Worm (Caenorhabditis elegans) whole organism, late embryonic: ENCODE data around the gene fox-1.
A peak's percentile ranks its signal among the peaks of the same experiment; 100 is the strongest.

Experiments
- C38D4.7 ChIP-seq: fragments of 200-800 bp; sonication (Bioruptor generic); optimal IDR thresholded peaks from 2 replicates; lab custom pipeline; 2018; ENCODE audit warnings: mild to moderate bottlenecking, missing genetic modification characterization, moderate library complexity, missing compliant biosample characterization
- K02D7.2 ChIP-seq: sonication (generic microtip); optimal IDR thresholded peaks from 2 replicates; lab custom pipeline; 2017; ENCODE audit warnings: mild to moderate bottlenecking, missing genetic modification characterization, missing compliant biosample characterization
- K09A11.1 ChIP-seq: sonication (generic microtip); optimal IDR thresholded peaks from 2 replicates; lab custom pipeline; 2017; ENCODE audit warnings: antibody characterized with exemption, mild to moderate bottlenecking, missing genetic modification characterization, missing compliant biosample characterization; ENCODE audit not compliant: insufficient read depth
- T23F11.4 ChIP-seq: fragments of 200-800 bp; sonication (Bioruptor generic); optimal IDR thresholded peaks from 2 replicates; lab custom pipeline; 2018; ENCODE audit warnings: mild to moderate bottlenecking, missing genetic modification characterization, missing compliant biosample characterization
- Y22D7AL.16 ChIP-seq: sonication (generic microtip); optimal IDR thresholded peaks from 2 replicates; lab custom pipeline; 2016; ENCODE audit warnings: missing genetic modification characterization, missing compliant biosample characterization
- ama-1 ChIP-seq: fragments of 150-350 bp; optimal IDR thresholded peaks from 2 replicates; lab custom pipeline; 2014
- ceh-2 ChIP-seq: sonication (generic microtip); optimal IDR thresholded peaks from 2 replicates; lab custom pipeline; 2016; ENCODE audit warnings: missing genotype, missing genetic modification characterization, missing compliant biosample characterization
- ceh-22 ChIP-seq: sonication (generic microtip); optimal IDR thresholded peaks from 2 replicates; lab custom pipeline; 2017; ENCODE audit warnings: missing biosample characterization, missing genetic modification characterization
- ceh-24 ChIP-seq: sonication (generic microtip); optimal IDR thresholded peaks from 2 replicates; lab custom pipeline; 2016; ENCODE audit warnings: mild to moderate bottlenecking, missing genetic modification characterization, missing compliant biosample characterization
- ceh-45 ChIP-seq: fragments of 200-800 bp; sonication (Bioruptor generic); IDR thresholded peaks from 2 replicates; pipeline ENCODE4 v1.3.6; 2022; ENCODE audit warnings: missing genetic modification reagents, missing genetic modification characterization, missing compliant biosample characterization
- ceh-48 ChIP-seq: sonication (generic microtip); optimal IDR thresholded peaks from 2 replicates; lab custom pipeline; 2016; ENCODE audit warnings: missing genetic modification characterization, inconsistent platforms, missing compliant biosample characterization
- ceh-6 ChIP-seq: fragments of 200-800 bp; sonication (Bioruptor generic); optimal IDR thresholded peaks from 2 replicates; lab custom pipeline; 2018; ENCODE audit warnings: mild to moderate bottlenecking, missing genetic modification characterization, missing compliant biosample characterization
- ceh-9 ChIP-seq: sonication (generic microtip); optimal IDR thresholded peaks from 2 replicates; lab custom pipeline; 2016; ENCODE audit warnings: mild to moderate bottlenecking, missing genetic modification characterization, inconsistent platforms, missing compliant biosample characterization
- dmd-4 ChIP-seq: sonication (generic microtip); optimal IDR thresholded peaks from 2 replicates; lab custom pipeline; 2016; ENCODE audit warnings: borderline replicate concordance, missing genetic modification characterization, missing compliant biosample characterization
- elt-2 ChIP-seq: sonication (generic microtip); optimal IDR thresholded peaks from 2 replicates; lab custom pipeline; 2016; ENCODE audit warnings: missing genetic modification reagents, missing genetic modification characterization, missing compliant biosample characterization
- elt-4 ChIP-seq: sonication (generic microtip); optimal IDR thresholded peaks from 2 replicates; lab custom pipeline; 2016; ENCODE audit warnings: missing genetic modification characterization, missing compliant biosample characterization
- ets-4 ChIP-seq: sonication (generic microtip); optimal IDR thresholded peaks from 2 replicates; lab custom pipeline; 2016; ENCODE audit warnings: missing genetic modification characterization, missing compliant biosample characterization
- fax-1 ChIP-seq: sonication (generic microtip); optimal IDR thresholded peaks from 2 replicates; lab custom pipeline; 2016; ENCODE audit warnings: missing genotype, missing genetic modification characterization, missing compliant biosample characterization
- fkh-10 ChIP-seq: fragments of 150-350 bp; optimal IDR thresholded peaks from 2 replicates; lab custom pipeline; 2014; ENCODE audit warnings: missing biosample characterization, missing genetic modification reagents, missing genetic modification characterization
- gmeb-2 ChIP-seq: sonication (generic microtip); optimal IDR thresholded peaks from 2 replicates; lab custom pipeline; 2016; ENCODE audit warnings: missing genetic modification characterization, inconsistent platforms, missing compliant biosample characterization
- hlh-13 ChIP-seq: fragments of 200-800 bp; sonication (Bioruptor generic); optimal IDR thresholded peaks from 2 replicates; lab custom pipeline; 2018; ENCODE audit warnings: mild to moderate bottlenecking, missing genetic modification characterization, missing compliant biosample characterization
- hlh-15 ChIP-seq: sonication (generic microtip); optimal IDR thresholded peaks from 2 replicates; lab custom pipeline; 2016; ENCODE audit warnings: missing genetic modification characterization, missing compliant biosample characterization
- hlh-30 ChIP-seq: sonication (generic microtip); optimal IDR thresholded peaks from 2 replicates; lab custom pipeline; 2017; ENCODE audit warnings: antibody characterized with exemption, missing genetic modification characterization, missing compliant biosample characterization; ENCODE audit not compliant: insufficient read depth
- hlh-6 ChIP-seq: sonication (generic microtip); optimal IDR thresholded peaks from 2 replicates; lab custom pipeline; 2016; ENCODE audit warnings: missing genotype, missing genetic modification characterization, missing compliant biosample characterization
- hlh-8 ChIP-seq: sonication (generic microtip); optimal IDR thresholded peaks from 2 replicates; lab custom pipeline; 2016; ENCODE audit warnings: missing genotype, missing genetic modification characterization, missing compliant biosample characterization
- lim-6 ChIP-seq: sonication (generic microtip); optimal IDR thresholded peaks from 2 replicates; lab custom pipeline; 2016; ENCODE audit warnings: missing genetic modification characterization, missing compliant biosample characterization
- lin-11 ChIP-seq: fragments of 200-800 bp; sonication (Bioruptor generic); optimal IDR thresholded peaks from 2 replicates; lab custom pipeline; 2018; ENCODE audit warnings: mild to moderate bottlenecking, missing genetic modification characterization, missing compliant biosample characterization
- madf-2 ChIP-seq: sonication (generic microtip); optimal IDR thresholded peaks from 2 replicates; lab custom pipeline; 2017; ENCODE audit warnings: missing genetic modification characterization, missing compliant biosample characterization
- mec-3 ChIP-seq: sonication (generic microtip); optimal IDR thresholded peaks from 2 replicates; lab custom pipeline; 2016; ENCODE audit warnings: borderline replicate concordance, missing genetic modification characterization, missing compliant biosample characterization
- nhr-232 ChIP-seq: sonication (generic microtip); optimal IDR thresholded peaks from 2 replicates; lab custom pipeline; 2016; ENCODE audit warnings: missing genetic modification characterization, missing compliant biosample characterization
- npax-4 ChIP-seq: sonication (generic microtip); optimal IDR thresholded peaks from 2 replicates; lab custom pipeline; 2016; ENCODE audit warnings: missing genetic modification characterization, missing compliant biosample characterization
- odd-2 ChIP-seq: sonication (generic microtip); optimal IDR thresholded peaks from 2 replicates; lab custom pipeline; 2017; ENCODE audit warnings: antibody characterized with exemption, mild to moderate bottlenecking, missing genetic modification characterization, missing compliant biosample characterization
- pat-9 ChIP-seq: fragments of 200-800 bp; sonication (Bioruptor generic); optimal IDR thresholded peaks from 2 replicates; lab custom pipeline; 2018; ENCODE audit warnings: mild to moderate bottlenecking, missing genetic modification characterization, moderate library complexity, missing compliant biosample characterization
- pha-4 ChIP-seq: fragments of 150-350 bp; optimal IDR thresholded peaks from 2 replicates; lab custom pipeline; 2018; ENCODE audit warnings: missing biosample characterization, missing genetic modification reagents, missing genetic modification characterization
- pqm-1 ChIP-seq: sonication (generic microtip); optimal IDR thresholded peaks from 2 replicates; lab custom pipeline; 2016; ENCODE audit warnings: missing genetic modification characterization, missing compliant biosample characterization
- ref-2 ChIP-seq: sonication (generic microtip); optimal IDR thresholded peaks from 2 replicates; lab custom pipeline; 2016; ENCODE audit warnings: missing genetic modification characterization, missing compliant biosample characterization
- rnt-1 ChIP-seq: sonication (generic microtip); optimal IDR thresholded peaks from 2 replicates; lab custom pipeline; 2016; ENCODE audit warnings: missing genetic modification characterization, missing compliant biosample characterization
- sdc-2 ChIP-seq: sonication (generic microtip); optimal IDR thresholded peaks from 2 replicates; lab custom pipeline; 2016; ENCODE audit warnings: missing genotype, missing genetic modification characterization, missing compliant biosample characterization
- tbx-2 ChIP-seq: sonication (generic microtip); optimal IDR thresholded peaks from 2 replicates; lab custom pipeline; 2016; ENCODE audit warnings: missing genetic modification characterization, missing compliant biosample characterization
- tbx-7 ChIP-seq: sonication (generic microtip); optimal IDR thresholded peaks from 2 replicates; lab custom pipeline; 2016; ENCODE audit warnings: missing genotype, missing genetic modification characterization, missing compliant biosample characterization
- unc-3 ChIP-seq, 2 experiments: fragments of 200-800 bp in 1 of 2; sonication (Bioruptor generic) in 1 of 2; sonication (generic microtip) in 1 of 2; conservative IDR thresholded peaks in 1 of 2; optimal IDR thresholded peaks in 1 of 2; 2 replicates each; pipeline versions ENCODE4 v1.3.6 to Lab custom; 2016 to 2022; ENCODE audit warnings: missing compliant biosample characterization in 2 of 2, missing genetic modification characterization in 2 of 2, missing genetic modification reagents in 1 of 2
- unc-42 ChIP-seq: sonication (generic microtip); optimal IDR thresholded peaks from 2 replicates; lab custom pipeline; 2016; ENCODE audit warnings: missing genotype, missing genetic modification characterization, missing compliant biosample characterization
- zip-5 ChIP-seq: sonication (generic microtip); optimal IDR thresholded peaks from 2 replicates; lab custom pipeline; 2016; ENCODE audit warnings: missing genetic modification characterization, missing compliant biosample characterization
- ztf-16 ChIP-seq: sonication (generic microtip); optimal IDR thresholded peaks from 2 replicates; lab custom pipeline; 2017; ENCODE audit warnings: missing genetic modification characterization, missing compliant biosample characterization

fox-1 gene

ce11 chrX:2488526-2489098 is 28.9 kb upstream of the fox-1 start, which contains the start of gene hid-1 (continued):
- TF ChIP-seq lin-11 (tag; lab: Kevin White, UChicago): no peak
- TF ChIP-seq T23F11.4: no peak
- TF ChIP-seq ref-2: no peak
- TF ChIP-seq unc-3 (GFP tag; conservative IDR thresholded peaks at IDR 0.05; lab: Robert Waterston, UW): no peak
- TF ChIP-seq unc-3 (tag; optimal IDR thresholded peaks at IDR 0.05; lab: Kevin White, UChicago): no peak
- TF ChIP-seq elt-2 (tag; lab: Kevin White, UChicago): no peak
- TF ChIP-seq hlh-30 (tag; lab: Kevin White, UChicago): no peak
- peak; percentile 89 for TF ChIP-seq unc-42 (tag; lab: Kevin White, UChicago)
- no peak for TF ChIP-seq ama-1
- no peak for TF ChIP-seq sdc-2 (tag; lab: Kevin White, UChicago)
- no peak for TF ChIP-seq ceh-22 (tag; lab: Kevin White, UChicago)
- TF ChIP-seq gmeb-2 (tag; lab: Kevin White, UChicago): no peak
- TF ChIP-seq mec-3 (tag; lab: Kevin White, UChicago): no peak
- TF ChIP-seq rnt-1 (tag; lab: Kevin White, UChicago): no peak
- no peak for TF ChIP-seq nhr-232 (tag; lab: Kevin White, UChicago)
- no peak for TF ChIP-seq ceh-24
- no peak for TF ChIP-seq K09A11.1
- no peak for TF ChIP-seq Y22D7AL.16 (tag; lab: Kevin White, UChicago)
- peak; percentile 18 for TF ChIP-seq ets-4
- no peak for TF ChIP-seq fax-1
- TF ChIP-seq ceh-6 (GFP tag; lab: Kevin White, UChicago): no peak
- TF ChIP-seq odd-2 (tag; lab: Kevin White, UChicago): no peak
- peak; percentile 55 for TF ChIP-seq ceh-2
- no peak for TF ChIP-seq hlh-15 (tag; lab: Kevin White, UChicago)
- no peak for TF ChIP-seq K02D7.2 (tag; lab: Kevin White, UChicago)
- no peak for TF ChIP-seq hlh-6 (tag; lab: Kevin White, UChicago)
- no peak for TF ChIP-seq ceh-9 (tag; lab: Kevin White, UChicago)
- TF ChIP-seq ztf-16 (tag; lab: Kevin White, UChicago): no peak
- TF ChIP-seq tbx-7 (tag; lab: Kevin White, UChicago): no peak
- no peak for TF ChIP-seq zip-5

DNA sequence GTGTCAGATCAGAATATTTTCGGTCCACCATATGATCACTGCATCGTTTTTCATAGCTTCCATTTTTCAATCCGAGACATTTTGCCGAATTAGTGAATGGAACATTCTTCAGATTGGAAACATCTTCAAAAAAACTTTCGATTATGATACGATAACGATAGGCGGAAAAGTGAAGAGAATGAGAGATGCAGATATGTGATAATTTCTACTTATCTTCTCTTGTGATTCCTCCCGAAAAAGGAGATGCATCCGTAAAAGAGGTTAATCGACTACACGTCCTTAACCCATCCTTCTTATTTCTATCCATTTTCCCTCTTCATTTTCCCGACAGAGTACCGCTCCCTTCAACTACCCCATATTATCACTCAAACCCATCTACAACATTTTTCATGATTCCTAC is 23.4 kb upstream of the fox-1 start, which contains the start of gene K02E10.4:
K02E10.4 (plus strand) TSS at position 186 of the 400 bp plus-strand sequence.
- no peak for TF ChIP-seq hlh-13
- TF ChIP-seq sdc-2 (tag; lab: Kevin White, UChicago): no peak
- no peak for TF ChIP-seq hlh-8 (tag; lab: Kevin White, UChicago)
- no peak for TF ChIP-seq zip-5
- no peak for TF ChIP-seq ceh-45 (GFP tag; lab: Robert Waterston, UW)
- no peak for TF ChIP-seq pha-4
- TF ChIP-seq pat-9 (tag; lab: Kevin White, UChicago): no peak
- no peak for TF ChIP-seq C38D4.7 (GFP tag; lab: Kevin White, UChicago)
- no peak for TF ChIP-seq ceh-48
- no peak for TF ChIP-seq lim-6 (tag; lab: Kevin White, UChicago)
- TF ChIP-seq ama-1: no peak
- TF ChIP-seq madf-2 (tag; lab: Kevin White, UChicago): no peak

- TF ChIP-seq madf-2 (tag; lab: Kevin White, UChicago) (no peak), C38D4.7 (GFP tag; lab: Kevin White, UChicago) (no peak), hlh-8 (tag; lab: Kevin White, UChicago) (no peak), pqm-1 (no peak), elt-4 (tag; lab: Kevin White, UChicago) (no peak), ceh-9 (tag; lab: Kevin White, UChicago) (no peak), npax-4 (tag; lab: Kevin White, UChicago) (no peak), gmeb-2 (tag; lab: Kevin White, UChicago) (no peak), fax-1 (no peak), dmd-4 (tag; lab: Kevin White, UChicago) (no peak), fkh-10 (GFP tag; lab: Kevin White, UChicago) (no peak), tbx-2 (tag; lab: Kevin White, UChicago) (no peak)
These were observed 22.9 kb upstream of the fox-1 start, which contains the start of gene K02E10.6 for ce11 chrX:2482622-2483021. Gene K02E10.6 (minus strand): TSS chrX:2482770.
